Fruit fly (Drosophila melanogaster) Kc167 (cell line): ENCODE results near the gene CG8891.

ENCODE experiments used
- Sin3A ChIP-seq: fragments of >200 bp; optimal IDR thresholded peaks from 2 replicates; lab custom pipeline; 2018; ENCODE audit warnings: missing external identifiers
- h ChIP-seq: fragments of >200 bp; optimal IDR thresholded peaks from 3 replicates; lab custom pipeline; 2018; ENCODE audit warnings: missing external identifiers
- insv ChIP-seq: fragments of >200 bp; optimal IDR thresholded peaks from 3 replicates; lab custom pipeline; 2018; ENCODE audit warnings: missing external identifiers
- psq ChIP-seq: fragments of >200 bp; optimal IDR thresholded peaks from 2 replicates; lab custom pipeline; 2017; ENCODE audit warnings: missing external identifiers

- TF ChIP-seq h (lab: Kevin White, UChicago) (no peak), Sin3A (lab: Kevin White, UChicago) (no peak), insv (lab: Kevin White, UChicago) (no peak), psq (lab: Kevin White, UChicago) (no peak)
Measured at dm6 chr2L:4976988-4977551, 2.1 kb downstream of the CG8891 start, which contains the start of the genes Gmd and CG3792.
